Worm (Caenorhabditis elegans): Measurements from ENCODE around the gene T19C9.8.

T19C9.8 gene

DNA sequence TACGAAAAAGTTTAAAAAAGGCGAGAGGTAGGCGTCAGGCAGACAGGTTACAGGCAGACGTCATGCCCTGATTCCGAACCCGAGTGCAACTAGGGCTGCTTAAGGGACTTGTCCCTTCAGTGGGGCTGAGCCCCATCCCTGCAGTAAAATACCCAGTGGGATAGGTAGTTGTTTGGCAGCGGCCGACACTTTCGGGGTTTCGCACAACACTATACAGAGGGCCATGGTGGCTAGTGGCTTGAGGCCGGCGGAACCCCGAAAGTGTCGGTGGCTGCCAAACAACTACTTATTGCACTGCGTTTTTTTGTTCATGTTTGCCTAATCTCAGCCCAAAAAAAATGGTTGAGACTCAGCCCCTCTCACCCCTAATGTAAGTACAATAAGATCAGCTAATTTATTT is 23.3 kb upstream of the T19C9.8 start:
- TF ChIP-seq flt-1 (GFP tag; IDR thresholded peaks at IDR 0.05) (no peak), scrt-1 (GFP tag; IDR thresholded peaks at IDR 0.05) (no peak), hmbx-1 (tag; optimal IDR thresholded peaks at IDR 0.05) (no peak), tbx-37 (GFP tag; conservative IDR thresholded peaks at IDR 0.05) (no peak), B0310.2 (tag; optimal IDR thresholded peaks at IDR 0.05) (no peak), ets-7 (tag; optimal IDR thresholded peaks at IDR 0.05) (no peak), tra-4 (tag; optimal IDR thresholded peaks at IDR 0.05) (no peak), hmg-4 (GFP tag; optimal IDR thresholded peaks at IDR 0.05) (no peak), aly-1 (tag; optimal IDR thresholded peaks at IDR 0.05) (no peak), tbx-11 (GFP tag; IDR thresholded peaks at IDR 0.05) (no peak), ceh-36 (tag; optimal IDR thresholded peaks at IDR 0.05) (no peak), ama-1 (optimal IDR thresholded peaks at IDR 0.05) (no peak), ceh-13 (GFP tag; optimal IDR thresholded peaks at IDR 0.05) (no peak), sea-1 (GFP tag; conservative IDR thresholded peaks at IDR 0.05) (no peak), F13C5.2 (tag; optimal IDR thresholded peaks at IDR 0.05) (no peak), hnd-1 (tag; optimal IDR thresholded peaks at IDR 0.05) (no peak), pes-1 (GFP tag; IDR thresholded peaks at IDR 0.05) (no peak)

DNA sequence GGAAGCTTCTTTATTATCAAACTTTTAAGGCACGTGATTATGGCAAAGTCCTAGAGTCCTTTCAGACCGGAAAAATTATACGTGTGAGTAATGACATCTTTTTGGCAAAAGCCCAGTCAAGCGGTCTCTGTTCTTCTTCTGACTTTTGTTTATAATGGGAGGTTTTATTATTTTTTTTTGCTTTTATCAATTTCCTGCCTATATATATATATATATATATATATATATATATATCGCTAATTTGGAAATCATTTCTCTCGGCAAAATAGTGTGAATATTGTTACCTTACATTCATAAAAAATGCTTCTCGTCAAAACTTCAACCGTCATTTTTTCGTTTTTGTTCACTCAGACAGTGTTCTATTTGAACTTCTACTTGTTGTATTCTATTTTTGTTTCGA is 21.2 kb upstream of the T19C9.8 start, which contains the start of gene srbc-62:
srbc-62 (plus strand) TSS at position 301 of the 400 bp plus-strand sequence.
- no peak for TF ChIP-seq F13C5.2 (tag; optimal IDR thresholded peaks at IDR 0.05)
- no peak for TF ChIP-seq ceh-36 (tag; optimal IDR thresholded peaks at IDR 0.05)
- TF ChIP-seq tbx-37 (GFP tag; conservative IDR thresholded peaks at IDR 0.05) = no peak
- TF ChIP-seq hnd-1 (tag; optimal IDR thresholded peaks at IDR 0.05) = no peak
- no peak for TF ChIP-seq tbx-11 (GFP tag; IDR thresholded peaks at IDR 0.05)
- TF ChIP-seq B0310.2 (tag; optimal IDR thresholded peaks at IDR 0.05) = no peak
- no peak for TF ChIP-seq sea-1 (GFP tag; conservative IDR thresholded peaks at IDR 0.05)
- no peak for TF ChIP-seq flt-1 (GFP tag; IDR thresholded peaks at IDR 0.05)
- TF ChIP-seq scrt-1 (GFP tag; IDR thresholded peaks at IDR 0.05) = no peak
- TF ChIP-seq pes-1 (GFP tag; IDR thresholded peaks at IDR 0.05) = no peak
- TF ChIP-seq ets-7 (tag; optimal IDR thresholded peaks at IDR 0.05) = no peak
- TF ChIP-seq ama-1 (optimal IDR thresholded peaks at IDR 0.05) = no peak
- no peak for TF ChIP-seq tra-4 (tag; optimal IDR thresholded peaks at IDR 0.05)
- TF ChIP-seq ceh-13 (GFP tag; optimal IDR thresholded peaks at IDR 0.05) = no peak
- no peak for TF ChIP-seq aly-1 (tag; optimal IDR thresholded peaks at IDR 0.05)
- no peak for TF ChIP-seq hmg-4 (GFP tag; optimal IDR thresholded peaks at IDR 0.05)
- no peak for TF ChIP-seq hmbx-1 (tag; optimal IDR thresholded peaks at IDR 0.05)

DNA sequence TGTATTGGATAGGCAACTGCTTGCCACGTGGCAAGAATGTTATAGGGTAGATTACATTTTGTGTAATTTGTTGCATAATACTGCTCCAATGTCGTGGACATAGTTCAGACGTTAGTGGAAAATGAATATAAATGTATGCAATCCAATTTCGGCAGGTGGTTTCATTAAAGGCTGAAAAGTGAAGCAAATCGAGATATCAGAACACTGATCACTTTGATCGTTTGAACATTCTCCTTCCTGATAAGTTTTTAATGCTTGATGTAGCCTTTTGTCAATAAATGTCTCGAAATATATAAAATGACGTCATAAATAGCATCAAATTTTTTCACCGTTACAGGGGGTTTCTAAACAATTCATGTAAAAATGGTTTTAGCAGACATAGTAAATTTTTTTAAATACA is 18.6 kb upstream of the T19C9.8 start, which contains the start of gene srh-109:
srh-109 (minus strand) TSS at position 101 of the 400 bp plus-strand sequence.
- TF ChIP-seq hmg-4 (GFP tag; optimal IDR thresholded peaks at IDR 0.05) (no peak), ama-1 (optimal IDR thresholded peaks at IDR 0.05) (no peak), pes-1 (GFP tag; IDR thresholded peaks at IDR 0.05) (no peak), ceh-13 (GFP tag; optimal IDR thresholded peaks at IDR 0.05) (no peak), sea-1 (GFP tag; conservative IDR thresholded peaks at IDR 0.05) (no peak), ets-7 (tag; optimal IDR thresholded peaks at IDR 0.05) (no peak), aly-1 (tag; optimal IDR thresholded peaks at IDR 0.05) (no peak), scrt-1 (GFP tag; IDR thresholded peaks at IDR 0.05) (no peak), F13C5.2 (tag; optimal IDR thresholded peaks at IDR 0.05) (no peak), hnd-1 (tag; optimal IDR thresholded peaks at IDR 0.05) (no peak), B0310.2 (tag; optimal IDR thresholded peaks at IDR 0.05) (no peak), tra-4 (tag; optimal IDR thresholded peaks at IDR 0.05) (no peak)

DNA sequence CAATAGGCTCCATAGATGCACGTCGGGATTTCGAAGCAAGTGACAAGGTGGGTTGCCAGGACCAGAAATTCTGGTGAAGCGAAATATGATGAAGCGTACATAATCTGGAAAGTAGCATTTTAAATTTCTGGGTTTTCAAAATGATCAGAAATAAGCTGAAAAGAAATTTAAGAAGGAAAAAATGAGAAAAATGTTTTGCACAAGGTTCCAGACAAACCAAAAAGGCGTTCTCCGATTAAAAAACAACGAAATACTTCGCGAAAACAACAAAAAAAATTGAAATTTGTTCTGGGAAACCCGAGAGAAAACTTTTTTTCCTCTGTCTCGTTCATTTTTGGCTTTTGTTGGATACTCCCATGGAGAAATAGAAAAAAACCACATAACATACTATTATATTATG is 15.6 kb upstream of the T19C9.8 start, which contains the start of gene srh-252:
srh-252 (minus strand) TSS at position 101 of the 400 bp plus-strand sequence.
- TF ChIP-seq tbx-11 (GFP tag; IDR thresholded peaks at IDR 0.05) (no peak), scrt-1 (GFP tag; IDR thresholded peaks at IDR 0.05) (no peak), tra-4 (tag; optimal IDR thresholded peaks at IDR 0.05) (no peak), tbx-37 (GFP tag; conservative IDR thresholded peaks at IDR 0.05) (no peak), ets-7 (tag; optimal IDR thresholded peaks at IDR 0.05) (no peak), sea-1 (GFP tag; conservative IDR thresholded peaks at IDR 0.05) (no peak), hmbx-1 (tag; optimal IDR thresholded peaks at IDR 0.05) (no peak), aly-1 (tag; optimal IDR thresholded peaks at IDR 0.05) (no peak), ceh-36 (tag; optimal IDR thresholded peaks at IDR 0.05) (no peak), ceh-13 (GFP tag; optimal IDR thresholded peaks at IDR 0.05) (no peak), hmg-4 (GFP tag; optimal IDR thresholded peaks at IDR 0.05) (no peak), B0310.2 (tag; optimal IDR thresholded peaks at IDR 0.05) (no peak), pes-1 (GFP tag; IDR thresholded peaks at IDR 0.05) (no peak), ama-1 (optimal IDR thresholded peaks at IDR 0.05) (no peak), flt-1 (GFP tag; IDR thresholded peaks at IDR 0.05) (no peak), hnd-1 (tag; optimal IDR thresholded peaks at IDR 0.05) (no peak)

DNA sequence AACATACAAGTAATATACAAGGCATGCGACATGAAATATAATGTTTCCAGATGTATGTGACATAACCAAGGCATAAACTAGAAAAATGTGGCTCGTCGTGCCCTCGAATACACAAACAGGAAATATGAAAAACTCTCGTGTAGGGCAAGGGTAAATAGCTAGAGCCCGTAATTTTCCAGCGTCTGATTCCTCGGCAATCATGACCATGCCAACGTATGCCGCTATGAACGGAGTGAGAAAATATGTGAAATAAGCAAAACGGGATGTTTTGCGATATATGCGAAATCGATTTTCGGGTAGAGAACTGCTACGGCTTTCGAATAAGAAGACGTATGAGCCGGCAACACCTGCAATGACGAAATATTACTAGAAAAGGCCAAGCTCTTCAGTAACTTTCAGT is 13.5 kb upstream of the T19C9.8 start, which contains the start of gene scl-25:
scl-25 (plus strand) TSS at position 301 of the 400 bp plus-strand sequence.
- no peak for TF ChIP-seq tbx-11 (GFP tag; IDR thresholded peaks at IDR 0.05)
- no peak for TF ChIP-seq ceh-13 (GFP tag; optimal IDR thresholded peaks at IDR 0.05)
- TF ChIP-seq ceh-36 (tag; optimal IDR thresholded peaks at IDR 0.05) = no peak
- TF ChIP-seq B0310.2 (tag; optimal IDR thresholded peaks at IDR 0.05) = no peak
- no peak for TF ChIP-seq scrt-1 (GFP tag; IDR thresholded peaks at IDR 0.05)
- no peak for TF ChIP-seq aly-1 (tag; optimal IDR thresholded peaks at IDR 0.05)
- TF ChIP-seq sea-1 (GFP tag; conservative IDR thresholded peaks at IDR 0.05) = no peak
- no peak for TF ChIP-seq hmbx-1 (tag; optimal IDR thresholded peaks at IDR 0.05)
- no peak for TF ChIP-seq flt-1 (GFP tag; IDR thresholded peaks at IDR 0.05)
- TF ChIP-seq ama-1 (optimal IDR thresholded peaks at IDR 0.05) = no peak
- no peak for TF ChIP-seq ets-7 (tag; optimal IDR thresholded peaks at IDR 0.05)
- no peak for TF ChIP-seq pes-1 (GFP tag; IDR thresholded peaks at IDR 0.05)
- TF ChIP-seq hnd-1 (tag; optimal IDR thresholded peaks at IDR 0.05) = no peak
- no peak for TF ChIP-seq F13C5.2 (tag; optimal IDR thresholded peaks at IDR 0.05)
- TF ChIP-seq tra-4 (tag; optimal IDR thresholded peaks at IDR 0.05) = no peak
- no peak for TF ChIP-seq tbx-37 (GFP tag; conservative IDR thresholded peaks at IDR 0.05)

DNA sequence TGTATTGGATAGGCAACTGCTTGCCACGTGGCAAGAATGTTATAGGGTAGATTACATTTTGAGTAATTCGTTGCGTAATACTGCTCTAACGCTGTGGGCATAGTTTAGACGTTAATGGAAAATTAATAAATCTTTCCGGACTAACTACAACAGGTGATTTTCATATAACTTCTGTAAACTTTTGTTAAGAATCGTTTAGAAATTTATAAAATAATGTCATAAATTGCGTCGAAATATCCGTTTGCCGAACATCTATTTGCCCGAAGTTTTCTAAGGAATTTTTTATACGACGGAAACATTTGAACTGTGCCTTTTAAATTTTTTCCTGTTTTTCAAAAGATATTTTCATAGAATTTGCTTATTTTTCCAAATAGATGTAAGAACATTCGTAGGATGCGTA is 12.8 kb upstream of the T19C9.8 start, which contains the start of gene srh-112:
srh-112 (minus strand) TSS at position 101 of the 400 bp plus-strand sequence.
- TF ChIP-seq B0310.2 (tag; optimal IDR thresholded peaks at IDR 0.05) = no peak

DNA sequence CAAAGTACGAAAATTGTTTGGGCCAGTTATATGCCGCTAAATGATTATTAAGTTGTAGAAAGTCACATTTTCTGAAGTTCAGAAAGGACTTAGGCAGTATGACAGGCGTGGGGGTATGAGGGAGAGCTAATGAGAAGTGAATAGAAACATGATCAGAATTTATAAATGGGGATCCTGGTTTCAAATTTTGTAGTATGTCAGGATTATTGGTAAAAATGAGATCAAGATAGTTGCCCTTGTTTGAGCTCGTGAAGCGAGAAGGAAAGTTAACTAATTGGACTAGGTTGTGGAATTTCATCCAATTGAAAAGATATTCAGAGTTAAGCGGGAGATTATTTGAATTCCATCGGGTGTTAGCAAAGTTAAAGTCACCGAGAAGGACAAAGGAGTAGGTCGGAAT is 6.5 kb upstream of the T19C9.8 start:
- TF ChIP-seq flt-1 (GFP tag; IDR thresholded peaks at IDR 0.05) = no peak
- no peak for TF ChIP-seq ama-1 (optimal IDR thresholded peaks at IDR 0.05)
- TF ChIP-seq tra-4 (tag; optimal IDR thresholded peaks at IDR 0.05) = no peak
- no peak for TF ChIP-seq sea-1 (GFP tag; conservative IDR thresholded peaks at IDR 0.05)
- TF ChIP-seq ceh-13 (GFP tag; optimal IDR thresholded peaks at IDR 0.05) = no peak
- no peak for TF ChIP-seq ceh-36 (tag; optimal IDR thresholded peaks at IDR 0.05)
- TF ChIP-seq pes-1 (GFP tag; IDR thresholded peaks at IDR 0.05) = no peak
- TF ChIP-seq tbx-11 (GFP tag; IDR thresholded peaks at IDR 0.05) = no peak
- TF ChIP-seq hmbx-1 (tag; optimal IDR thresholded peaks at IDR 0.05) = no peak
- TF ChIP-seq scrt-1 (GFP tag; IDR thresholded peaks at IDR 0.05) = no peak
- no peak for TF ChIP-seq tbx-37 (GFP tag; conservative IDR thresholded peaks at IDR 0.05)
- no peak for TF ChIP-seq aly-1 (tag; optimal IDR thresholded peaks at IDR 0.05)
- no peak for TF ChIP-seq B0310.2 (tag; optimal IDR thresholded peaks at IDR 0.05)
- no peak for TF ChIP-seq ets-7 (tag; optimal IDR thresholded peaks at IDR 0.05)
- no peak for TF ChIP-seq hmg-4 (GFP tag; optimal IDR thresholded peaks at IDR 0.05)
- TF ChIP-seq hnd-1 (tag; optimal IDR thresholded peaks at IDR 0.05) = no peak
- no peak for TF ChIP-seq F13C5.2 (tag; optimal IDR thresholded peaks at IDR 0.05)

All from whole organism, early embryonic.